Fruit fly (Drosophila melanogaster) whole organism, prepupa: Measurements from ENCODE around the gene Sar1.
A peak's percentile ranks its signal among the peaks of the same experiment; 100 is the strongest.

Source experiments
- Blimp-1 ChIP-seq: fragments of 200-800 bp; sonication (Bioruptor generic); optimal IDR thresholded peaks from 3 replicates; lab custom pipeline; 2017; ENCODE audit warnings: missing biosample characterization, missing genetic modification characterization, mild to moderate bottlenecking, moderate library complexity, missing genetic modification reagents
- CG10631 ChIP-seq: fragments of 200-800 bp; sonication (Bioruptor generic); optimal IDR thresholded peaks from 2 replicates; lab custom pipeline; 2016; ENCODE audit warnings: missing biosample characterization, missing genetic modification characterization
- CG10669 ChIP-seq: fragments of 200-800 bp; sonication (Bioruptor generic); optimal IDR thresholded peaks from 3 replicates; lab custom pipeline; 2018; ENCODE audit warnings: missing biosample characterization, mild to moderate bottlenecking, missing genetic modification characterization, moderate library complexity
- CG11294 ChIP-seq: fragments of 200-800 bp; sonication (Bioruptor generic); IDR thresholded peaks from 2 replicates; pipeline ENCODE4 v1.3.6; 2022; ENCODE audit warnings: missing biosample characterization, missing genetic modification characterization
- CG11902 ChIP-seq: fragments of 200-800 bp; sonication (Bioruptor generic); optimal IDR thresholded peaks from 3 replicates; lab custom pipeline; 2016; ENCODE audit warnings: missing biosample characterization, missing genetic modification characterization
- CG15336 ChIP-seq: fragments of 200-800 bp; sonication (Bioruptor generic); IDR thresholded peaks from 2 replicates; pipeline ENCODE4 v1.3.6; 2022; ENCODE audit warnings: missing biosample characterization, missing genetic modification characterization
- CG1621 ChIP-seq: fragments of 200-800 bp; sonication (Bioruptor generic); optimal IDR thresholded peaks from 3 replicates; lab custom pipeline; 2018; ENCODE audit warnings: missing biosample characterization, mild to moderate bottlenecking, missing genetic modification characterization
- CG16779 ChIP-seq: fragments of 200-800 bp; sonication (Bioruptor generic); optimal IDR thresholded peaks from 3 replicates; lab custom pipeline; 2017; ENCODE audit warnings: missing biosample characterization, mild to moderate bottlenecking, missing genetic modification characterization
- CG3032 ChIP-seq: fragments of 200-800 bp; optimal IDR thresholded peaks from 2 replicates; lab custom pipeline; 2019; ENCODE audit warnings: missing biosample characterization, mild to moderate bottlenecking, missing genetic modification characterization, moderate library complexity
- CG32006 ChIP-seq: fragments of 200-800 bp; sonication (Bioruptor generic); optimal IDR thresholded peaks from 3 replicates; lab custom pipeline; 2017; ENCODE audit warnings: missing biosample characterization, mild to moderate bottlenecking, missing genetic modification characterization
- CG3919 ChIP-seq: fragments of 200-800 bp; sonication (Bioruptor generic); optimal IDR thresholded peaks from 3 replicates; lab custom pipeline; 2016; ENCODE audit warnings: missing biosample characterization, missing genetic modification characterization
- CG4318 ChIP-seq: fragments of 200-800 bp; sonication (Bioruptor generic); optimal IDR thresholded peaks from 3 replicates; lab custom pipeline; 2017; ENCODE audit warnings: missing biosample characterization, mild to moderate bottlenecking, missing genetic modification characterization
- CG6163 ChIP-seq: fragments of 200-800 bp; sonication (Bioruptor generic); IDR thresholded peaks from 3 replicates; pipeline ENCODE4 v1.3.6; 2022; ENCODE audit warnings: missing biosample characterization, missing genetic modification characterization
- CG6276 ChIP-seq: fragments of 200-800 bp; sonication (Bioruptor generic); optimal IDR thresholded peaks from 2 replicates; lab custom pipeline; 2017; ENCODE audit warnings: missing biosample characterization, mild to moderate bottlenecking, missing genetic modification characterization
- CG6792 ChIP-seq: fragments of 200-800 bp; sonication (Bioruptor generic); optimal IDR thresholded peaks from 3 replicates; lab custom pipeline; 2016; ENCODE audit warnings: missing biosample characterization, missing genetic modification characterization
- CG6808 ChIP-seq: fragments of 200-800 bp; sonication (Bioruptor generic); optimal IDR thresholded peaks from 3 replicates; lab custom pipeline; 2017; ENCODE audit warnings: missing biosample characterization, missing genetic modification characterization, mild to moderate bottlenecking, moderate library complexity, missing genetic modification reagents
- CG6854 ChIP-seq: fragments of 200-800 bp; sonication (Bioruptor generic); optimal IDR thresholded peaks from 2 replicates; lab custom pipeline; 2017; ENCODE audit warnings: missing biosample characterization, mild to moderate bottlenecking, missing genetic modification characterization
- CG7368 ChIP-seq: fragments of 200-800 bp; sonication (Bioruptor generic); optimal IDR thresholded peaks from 3 replicates; lab custom pipeline; 2016; ENCODE audit warnings: missing biosample characterization, missing genetic modification characterization
- CG8119 ChIP-seq: fragments of 200-800 bp; sonication (Bioruptor generic); IDR thresholded peaks from 3 replicates; pipeline ENCODE4 v1.3.6; 2022; ENCODE audit warnings: missing biosample characterization, missing genetic modification characterization
- CG9139 ChIP-seq: fragments of 200-800 bp; sonication (Bioruptor generic); optimal IDR thresholded peaks from 3 replicates; lab custom pipeline; 2017; ENCODE audit warnings: missing biosample characterization, mild to moderate bottlenecking, missing genetic modification characterization
- Eip75B ChIP-seq: fragments of 200-800 bp; sonication (Bioruptor generic); optimal IDR thresholded peaks from 3 replicates; lab custom pipeline; 2016; ENCODE audit warnings: missing biosample characterization, missing genetic modification characterization
- Eip78C ChIP-seq: fragments of 200-800 bp; sonication (Bioruptor generic); peaks from one replicate; lab custom pipeline; 2016; ENCODE audit warnings: missing biosample characterization, missing genetic modification characterization
- Eip93F ChIP-seq: fragments of 200-800 bp; sonication (Bioruptor generic); optimal IDR thresholded peaks from 2 replicates; lab custom pipeline; 2016; ENCODE audit warnings: missing biosample characterization, mild to moderate bottlenecking, missing genetic modification characterization
- Ets21C ChIP-seq: fragments of 200-800 bp; sonication (Bioruptor generic); optimal IDR thresholded peaks from 3 replicates; lab custom pipeline; 2016; ENCODE audit warnings: missing biosample characterization, missing genetic modification characterization
- Ets96B ChIP-seq: fragments of 200-800 bp; optimal IDR thresholded peaks from 2 replicates; lab custom pipeline; 2019; ENCODE audit warnings: missing biosample characterization, mild to moderate bottlenecking, missing genetic modification characterization, moderate library complexity
- Gug ChIP-seq: fragments of 200-800 bp; sonication (Bioruptor generic); IDR thresholded peaks from 2 replicates; pipeline ENCODE4 v1.3.6; 2022; ENCODE audit warnings: missing biosample characterization, missing genetic modification characterization
- Hr38 ChIP-seq: sonication (Bioruptor generic); optimal IDR thresholded peaks from 2 replicates; lab custom pipeline; 2016; ENCODE audit warnings: missing biosample characterization, missing genetic modification characterization
- Hr39 ChIP-seq: fragments of 200-800 bp; sonication (Bioruptor generic); optimal IDR thresholded peaks from 2 replicates; lab custom pipeline; 2016; ENCODE audit warnings: missing biosample characterization, missing genetic modification characterization
- Hr4 ChIP-seq: fragments of 200-800 bp; sonication (Bioruptor generic); optimal IDR thresholded peaks from 3 replicates; lab custom pipeline; 2016; ENCODE audit warnings: missing biosample characterization, missing genetic modification characterization
- Met ChIP-seq: fragments of 200-800 bp; sonication (Bioruptor generic); optimal IDR thresholded peaks from 3 replicates; lab custom pipeline; 2016; ENCODE audit warnings: missing biosample characterization, missing genetic modification characterization
- OdsH ChIP-seq: fragments of 200-800 bp; sonication (Bioruptor generic); optimal IDR thresholded peaks from 3 replicates; lab custom pipeline; 2016; ENCODE audit warnings: missing biosample characterization, missing genetic modification characterization
- Sox102F ChIP-seq: fragments of 200-800 bp; sonication (Bioruptor generic); optimal IDR thresholded peaks from 2 replicates; lab custom pipeline; 2016; ENCODE audit warnings: missing biosample characterization, mild to moderate bottlenecking, missing genetic modification characterization
- Sox14 ChIP-seq: fragments of 200-800 bp; sonication (Bioruptor generic); optimal IDR thresholded peaks from 3 replicates; lab custom pipeline; 2016; ENCODE audit warnings: missing biosample characterization, missing genetic modification characterization
- cyc ChIP-seq: fragments of 200-800 bp; sonication (Bioruptor generic); optimal IDR thresholded peaks from 3 replicates; lab custom pipeline; 2016; ENCODE audit warnings: missing biosample characterization, missing genetic modification characterization
- dac ChIP-seq: fragments of 200-800 bp; sonication (Bioruptor generic); optimal IDR thresholded peaks from 2 replicates; lab custom pipeline; 2017; ENCODE audit warnings: missing biosample characterization, mild to moderate bottlenecking, missing genetic modification characterization
- eg ChIP-seq: fragments of 200-800 bp; sonication (Bioruptor generic); IDR thresholded peaks from 3 replicates; pipeline ENCODE4 v1.3.6; 2022; ENCODE audit warnings: missing biosample characterization, missing genetic modification characterization
- esn ChIP-seq: fragments of 200-800 bp; sonication (Bioruptor generic); optimal IDR thresholded peaks from 2 replicates; lab custom pipeline; 2016; ENCODE audit warnings: missing biosample characterization, mild to moderate bottlenecking, missing genetic modification characterization, moderate library complexity
- fd59A ChIP-seq: fragments of 200-800 bp; sonication (Bioruptor generic); optimal IDR thresholded peaks from 2 replicates; lab custom pipeline; 2017; ENCODE audit warnings: missing biosample characterization, mild to moderate bottlenecking, missing genetic modification characterization, missing genetic modification reagents
- fd85E ChIP-seq: fragments of 200-800 bp; sonication (Bioruptor generic); optimal IDR thresholded peaks from 3 replicates; lab custom pipeline; 2016; ENCODE audit warnings: missing biosample characterization, missing genetic modification characterization
- lz ChIP-seq: fragments of 200-800 bp; sonication (Bioruptor generic); optimal IDR thresholded peaks from 3 replicates; lab custom pipeline; 2016; ENCODE audit warnings: missing biosample characterization, missing genetic modification characterization
- net ChIP-seq: fragments of 200-800 bp; sonication (Bioruptor generic); optimal IDR thresholded peaks from 3 replicates; lab custom pipeline; 2016; ENCODE audit warnings: missing biosample characterization, missing genetic modification characterization
- pdm3 ChIP-seq: fragments of 200-800 bp; sonication (Bioruptor generic); optimal IDR thresholded peaks from 3 replicates; lab custom pipeline; 2016; ENCODE audit warnings: missing biosample characterization, missing genetic modification characterization
- salr ChIP-seq, 2 experiments: fragments of 200-800 bp; sonication (Bioruptor generic); optimal IDR thresholded peaks; 3 replicates each; lab custom pipeline; 2016 to 2018; ENCODE audit warnings: missing biosample characterization in 2 of 2, missing genetic modification characterization in 2 of 2, mild to moderate bottlenecking in 1 of 2
- spab ChIP-seq: fragments of 200-800 bp; sonication (Bioruptor generic); optimal IDR thresholded peaks from 2 replicates; lab custom pipeline; 2017; ENCODE audit warnings: missing biosample characterization, mild to moderate bottlenecking, missing genetic modification characterization, missing genetic modification reagents
- ss ChIP-seq, 2 experiments: fragments of 200-800 bp; sonication (Bioruptor generic); optimal IDR thresholded peaks; 2 replicates in 1 of 2; 3 replicates in 1 of 2; lab custom pipeline; 2017 to 2018; ENCODE audit warnings: mild to moderate bottlenecking in 2 of 2, missing biosample characterization in 2 of 2, missing genetic modification characterization in 2 of 2, moderate library complexity in 1 of 2
- svp ChIP-seq: fragments of 200-800 bp; sonication (Bioruptor generic); peaks from one replicate; lab custom pipeline; 2016; ENCODE audit warnings: missing biosample characterization, missing genetic modification characterization
- topi ChIP-seq: fragments of 200-800 bp; sonication (Bioruptor generic); optimal IDR thresholded peaks from 3 replicates; lab custom pipeline; 2016; ENCODE audit warnings: missing biosample characterization, missing genetic modification characterization
- vri ChIP-seq: fragments of 200-800 bp; sonication (Bioruptor generic); optimal IDR thresholded peaks from 3 replicates; lab custom pipeline; 2016; ENCODE audit warnings: missing biosample characterization, mild to moderate bottlenecking, missing genetic modification characterization

Gene Sar1

DNA sequence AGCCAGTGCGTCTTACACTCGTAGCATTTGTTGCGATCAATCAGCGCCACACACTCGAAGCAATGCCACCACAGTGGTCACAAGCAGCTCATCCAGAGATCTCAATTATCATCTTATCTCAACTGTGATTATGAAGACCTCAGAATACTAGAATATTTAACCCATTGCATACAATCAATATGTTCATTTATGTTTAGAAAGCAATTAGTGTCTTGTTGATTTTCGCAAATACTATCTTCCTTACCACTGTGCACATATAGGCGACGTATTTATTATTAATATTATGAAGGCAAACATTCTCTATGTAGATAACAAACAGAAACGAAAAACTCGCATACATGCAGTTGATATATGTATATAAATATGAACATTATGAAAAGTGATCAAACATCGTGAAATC lies 2.3 kb downstream of the Sar1 start (continued):
- TF ChIP-seq CG8119 (GFP tag; lab: Robert Waterston, UW) (peak; percentile 87), CG11902 (GFP tag; lab: Kevin White, UChicago) (peak; percentile 63), CG1621 (tag; lab: Kevin White, UChicago) (peak; percentile 82), Sox14 (GFP tag; lab: Kevin White, UChicago) (peak; percentile 87), dac (GFP tag; lab: Kevin White, UChicago) (no peak), CG15336 (peak; percentile 88), eg (GFP tag; lab: Robert Waterston, UW) (peak; percentile 94), Ets21C (GFP tag; lab: Kevin White, UChicago) (peak; percentile 53), fd59A (GFP tag; lab: Kevin White, UChicago) (peak; percentile 53), fd85E (peak; percentile 20), CG7368 (peak; percentile 81), CG3919 (peak; percentile 81), Hr38 (GFP tag; lab: Kevin White, UChicago) (no peak), CG6792 (peak; percentile 79), Hr4 (peak; percentile 89), CG6276 (GFP tag; lab: Kevin White, UChicago) (peak; percentile 82), pdm3 (peak; percentile 90), Gug (GFP tag; lab: Robert Waterston, UW) (peak; percentile 90), net (GFP tag; lab: Kevin White, UChicago) (peak; percentile 86), salr (GFP tag; optimal IDR thresholded peaks at IDR 0.05; lab: Kevin White, UChicago) (peak; percentile 69 to 74), Eip78C (GFP tag; lab: Kevin White, UChicago) (peak; percentile 97), CG3032 (tag; lab: Kevin White, UChicago) (peak; percentile 71), Sox102F (peak; percentile 77), ss (GFP tag; optimal IDR thresholded peaks at IDR 0.05; lab: Kevin White, UChicago) (peak; percentile 34 to 68), CG32006 (GFP tag; lab: Kevin White, UChicago) (peak; percentile 84), Eip75B (GFP tag; lab: Kevin White, UChicago) (peak; percentile 75), CG16779 (tag; lab: Kevin White, UChicago) (peak; percentile 36), topi (GFP tag; lab: Kevin White, UChicago) (peak; percentile 80), Ets96B (tag; lab: Kevin White, UChicago) (peak; percentile 84), CG6163 (peak; percentile 87), OdsH (GFP tag; lab: Kevin White, UChicago) (peak; percentile 88), Eip93F (GFP tag; lab: Kevin White, UChicago) (no peak), lz (GFP tag; lab: Kevin White, UChicago) (peak; percentile 62), svp (GFP tag; lab: Kevin White, UChicago) (peak; percentile 96), esn (GFP tag; lab: Kevin White, UChicago) (peak; percentile 79), CG6854 (GFP tag; lab: Kevin White, UChicago) (no peak), Blimp-1 (GFP tag; lab: Kevin White, UChicago) (no peak), Met (GFP tag; lab: Kevin White, UChicago) (peak; percentile 77), vri (GFP tag; lab: Kevin White, UChicago) (peak; percentile 82)
- TF ChIP-seq, all 60 proteins: peak for 54

DNA sequence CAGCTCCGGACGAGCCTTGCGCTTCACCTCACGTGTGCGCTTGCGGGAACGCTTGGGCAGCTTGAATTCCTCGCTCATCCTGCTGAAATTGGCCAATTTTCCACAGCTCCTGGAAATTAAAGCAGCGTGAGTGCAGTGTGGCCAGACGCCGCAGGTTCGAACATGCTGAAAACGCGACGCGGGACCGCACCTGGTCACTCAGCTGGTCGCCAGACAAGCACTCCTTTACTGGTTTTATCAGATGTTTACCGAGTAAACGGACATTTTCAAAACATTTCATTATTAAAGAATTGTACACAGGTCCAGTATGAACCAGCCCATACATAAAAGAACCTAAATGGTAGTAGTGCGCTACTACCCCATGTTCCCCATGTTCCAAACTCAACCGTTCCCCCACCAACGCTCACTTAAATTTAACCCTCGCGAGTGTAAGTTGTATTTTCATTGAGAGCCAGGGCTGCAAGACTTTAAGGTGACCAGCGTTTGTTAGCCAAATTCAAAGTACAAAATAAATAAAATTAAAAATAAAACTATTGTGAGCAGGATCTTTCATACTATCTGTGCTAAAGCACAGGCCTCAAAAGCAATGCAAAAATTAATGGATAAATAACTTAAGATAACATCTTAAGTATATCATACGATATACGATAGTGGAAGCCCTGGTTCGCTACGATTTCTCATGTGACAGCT lies 5.9 kb downstream of the Sar1 start, which contains the start of the genes JMJD6, CG7071 and Muted:
TSS of gene JMJD6 (minus strand) at position 154 of the 690 bp plus-strand sequence.
TSS of gene CG7071 (plus strand) at position 403 of the 690 bp plus-strand sequence.
TSS of gene Muted (plus strand) at position 403 of the 690 bp plus-strand sequence.
- no peak for TF ChIP-seq CG9139 (GFP tag; lab: Kevin White, UChicago)
- TF ChIP-seq CG6808 (GFP tag; lab: Kevin White, UChicago), result peak; percentile 74
- TF ChIP-seq CG3032 (tag; lab: Kevin White, UChicago), result peak; percentile 78
- peak; percentile 89 for TF ChIP-seq Hr39 (GFP tag; lab: Kevin White, UChicago)
- peak; percentile 85 for TF ChIP-seq CG32006 (GFP tag; lab: Kevin White, UChicago)
- TF ChIP-seq cyc (GFP tag; lab: Kevin White, UChicago), result peak; percentile 90
- peak; percentile 78 for TF ChIP-seq CG4318
- TF ChIP-seq Eip75B (GFP tag; lab: Kevin White, UChicago), result peak; percentile 88
- peak; percentile 88 for TF ChIP-seq CG3919
- TF ChIP-seq Hr4, result peak; percentile 92
- TF ChIP-seq Eip78C (GFP tag; lab: Kevin White, UChicago), result peak; percentile 95
- peak; percentile 80 for TF ChIP-seq net (GFP tag; lab: Kevin White, UChicago)
- TF ChIP-seq CG10669, result peak; percentile 76
- TF ChIP-seq CG11294, result peak; percentile 88
- TF ChIP-seq eg (GFP tag; lab: Robert Waterston, UW), result peak; percentile 90
- peak; percentile 47 for TF ChIP-seq CG1621 (tag; lab: Kevin White, UChicago)
- peak; percentile 79 for TF ChIP-seq Sox102F
- peak; percentile 91 for TF ChIP-seq CG10631 (GFP tag; lab: Kevin White, UChicago)
- peak; percentile 83 for TF ChIP-seq Gug (GFP tag; lab: Robert Waterston, UW)
- peak; percentile 87 for TF ChIP-seq CG6163
- peak; percentile 88 for TF ChIP-seq Eip93F (GFP tag; lab: Kevin White, UChicago)
- peak; percentile 47 for TF ChIP-seq spab (GFP tag; lab: Kevin White, UChicago)
- TF ChIP-seq OdsH (GFP tag; lab: Kevin White, UChicago), result peak; percentile 90
